Worm (Caenorhabditis elegans): Measurements from ENCODE around the gene T24F1.4.

The T24F1.4 gene

ce11 chrII:11333846-11334638 is 20.0 kb upstream of the T24F1.4 start:
- no peak for TF ChIP-seq him-1 (tag; optimal IDR thresholded peaks at IDR 0.05)
- TF ChIP-seq W03F9.2 (tag; optimal IDR thresholded peaks at IDR 0.05) = no peak
- TF ChIP-seq dao-5 (tag; optimal IDR thresholded peaks at IDR 0.05) = no peak

ce11 chrII:11333375-11333774 is 19.3 kb upstream of the T24F1.4 start:
- TF ChIP-seq W03F9.2 (tag; optimal IDR thresholded peaks at IDR 0.05) = no peak
- no peak for TF ChIP-seq dao-5 (tag; optimal IDR thresholded peaks at IDR 0.05)
- TF ChIP-seq him-1 (tag; optimal IDR thresholded peaks at IDR 0.05) = no peak

ce11 chrII:11329021-11329479 is 15.0 kb upstream of the T24F1.4 start, which contains the start of gene tag-180:
Gene tag-180, minus strand, starts transcription at chrII:11329429.
- TF ChIP-seq him-1 (tag; optimal IDR thresholded peaks at IDR 0.05) (no peak), dao-5 (tag; optimal IDR thresholded peaks at IDR 0.05) (no peak), W03F9.2 (tag; optimal IDR thresholded peaks at IDR 0.05) (no peak)

ce11 chrII:11319591-11319990 is 5.5 kb upstream of the T24F1.4 start, which contains the start of gene nlp-51:
Gene nlp-51, minus strand, starts transcription at chrII:11319691.
- TF ChIP-seq him-1 (tag; optimal IDR thresholded peaks at IDR 0.05) (no peak), W03F9.2 (tag; optimal IDR thresholded peaks at IDR 0.05) (no peak), dao-5 (tag; optimal IDR thresholded peaks at IDR 0.05) (no peak)

- no peak for TF ChIP-seq dao-5 (tag; optimal IDR thresholded peaks at IDR 0.05)
- TF ChIP-seq W03F9.2 (tag; optimal IDR thresholded peaks at IDR 0.05) = no peak
- TF ChIP-seq him-1 (tag; optimal IDR thresholded peaks at IDR 0.05) = no peak
These were observed 2.6 kb upstream of the T24F1.4 start for ce11 chrII:11316663-11317062.

- TF ChIP-seq W03F9.2 (tag; optimal IDR thresholded peaks at IDR 0.05) (no peak), him-1 (tag; optimal IDR thresholded peaks at IDR 0.05) (no peak), dao-5 (tag; optimal IDR thresholded peaks at IDR 0.05) (no peak)
These were observed 1.8 kb downstream of the T24F1.4 start, which contains the start of gene T24F1.7 for ce11 chrII:11312223-11312622. Gene T24F1.7, plus strand, starts transcription at chrII:11312523.

- TF ChIP-seq W03F9.2 (tag; optimal IDR thresholded peaks at IDR 0.05) (no peak), him-1 (tag; optimal IDR thresholded peaks at IDR 0.05) (no peak)
These were observed 6.1 kb downstream of the T24F1.4 start for ce11 chrII:11307953-11308352.

- no peak for TF ChIP-seq dao-5 (tag; optimal IDR thresholded peaks at IDR 0.05)
- TF ChIP-seq W03F9.2 (tag; optimal IDR thresholded peaks at IDR 0.05) = no peak
- no peak for TF ChIP-seq him-1 (tag; optimal IDR thresholded peaks at IDR 0.05)
These were observed 6.7 kb downstream of the T24F1.4 start for ce11 chrII:11307332-11307731.

ce11 chrII:11305627-11306449 is 8.2 kb downstream of the T24F1.4 start, which contains the start of gene rsf-1:
Gene rsf-1, plus strand, starts transcription at chrII:11306399.
- TF ChIP-seq W03F9.2 (tag; optimal IDR thresholded peaks at IDR 0.05) = no peak
- no peak for TF ChIP-seq him-1 (tag; optimal IDR thresholded peaks at IDR 0.05)
- no peak for TF ChIP-seq dao-5 (tag; optimal IDR thresholded peaks at IDR 0.05)

- TF ChIP-seq him-1 (tag; optimal IDR thresholded peaks at IDR 0.05) (no peak), W03F9.2 (tag; optimal IDR thresholded peaks at IDR 0.05) (no peak), dao-5 (tag; optimal IDR thresholded peaks at IDR 0.05) (no peak)
These were observed 11.5 kb downstream of the T24F1.4 start, which contains the start of gene samp-1 for ce11 chrII:11302591-11302990. Gene samp-1, plus strand, starts transcription at chrII:11302891.

- no peak for TF ChIP-seq dao-5 (tag; optimal IDR thresholded peaks at IDR 0.05)
- TF ChIP-seq him-1 (tag; optimal IDR thresholded peaks at IDR 0.05) = no peak
- no peak for TF ChIP-seq W03F9.2 (tag; optimal IDR thresholded peaks at IDR 0.05)
These were observed 13.0 kb downstream of the T24F1.4 start, which contains the start of gene raga-1 for ce11 chrII:11301059-11301458. Gene raga-1, plus strand, starts transcription at chrII:11301359.

ce11 chrII:11297217-11297738 is 16.8 kb downstream of the T24F1.4 start, which contains the start of gene saps-1:
Gene saps-1, plus strand, starts transcription at chrII:11297688.
- peak; percentile 31 for TF ChIP-seq W03F9.2 (tag; optimal IDR thresholded peaks at IDR 0.05)
- TF ChIP-seq dao-5 (tag; optimal IDR thresholded peaks at IDR 0.05) = no peak

- TF ChIP-seq dao-5 (tag; optimal IDR thresholded peaks at IDR 0.05) (no peak), W03F9.2 (tag; optimal IDR thresholded peaks at IDR 0.05) (peak; percentile 69)
These were observed 20.6 kb downstream of the T24F1.4 start, which contains the start of gene C47G2.4 for ce11 chrII:11293433-11293832. Gene C47G2.4, minus strand, starts transcription at chrII:11293606.

All from whole organism, L4/young adult.